Worm (Caenorhabditis elegans): ENCODE data around the gene F20D1.3.

F20D1.3 gene

ce11 chrX:14970221-14970801 lies 5.6 kb upstream of the F20D1.3 start, which contains the start of the genes flwr-1 and tbc-1:
Gene flwr-1, minus strand, starts transcription at chrX:14970271.
Gene tbc-1, plus strand, starts transcription at chrX:14970751.
- TF ChIP-seq nhr-19 (GFP tag; conservative IDR thresholded peaks at IDR 0.05): 0 out of 2 replicates have a peak, but pooled peaks have one; percentile 31
- no peak for TF ChIP-seq alr-1 (tag; optimal IDR thresholded peaks at IDR 0.05; ENCODE audit: borderline replicate concordance)
- TF ChIP-seq isw-1 (GFP tag; IDR thresholded peaks at IDR 0.05): no peak
- no peak for TF ChIP-seq unc-62 (GFP tag; optimal IDR thresholded peaks at IDR 0.05)
- no peak for TF ChIP-seq ceh-8 (GFP tag; optimal IDR thresholded peaks at IDR 0.05)
- TF ChIP-seq nhr-11 (tag; optimal IDR thresholded peaks at IDR 0.05): no peak
- no peak for TF ChIP-seq hlh-17 (GFP tag; optimal IDR thresholded peaks at IDR 0.05; ENCODE audit: borderline replicate concordance)
- TF ChIP-seq ces-1 (GFP tag; optimal IDR thresholded peaks at IDR 0.05): no peak
- no peak for TF ChIP-seq nhr-90 (tag; optimal IDR thresholded peaks at IDR 0.05; ENCODE audit: poor library complexity)
- no peak for TF ChIP-seq nhr-12 (tag; optimal IDR thresholded peaks at IDR 0.05)
- TF ChIP-seq lir-3 (tag; optimal IDR thresholded peaks at IDR 0.05; ENCODE audit: poor library complexity): no peak
- TF ChIP-seq irx-1 (tag; optimal IDR thresholded peaks at IDR 0.05): no peak
- no peak for TF ChIP-seq grh-1 (GFP tag; IDR thresholded peaks at IDR 0.05)
- TF ChIP-seq sup-37 (GFP tag; optimal IDR thresholded peaks at IDR 0.05): no peak
- no peak for TF ChIP-seq jun-1 (tag; optimal IDR thresholded peaks at IDR 0.05)
- no peak for TF ChIP-seq vab-15 (tag; optimal IDR thresholded peaks at IDR 0.05)
- peak in 1 of 3 experiments; percentile 62 for TF ChIP-seq ceh-82 (tag; optimal IDR thresholded peaks at IDR 0.05)
- TF ChIP-seq mef-2 (tag; optimal IDR thresholded peaks at IDR 0.05): peak; percentile 3
- peak; percentile 29 for TF ChIP-seq rnt-1 (tag; optimal IDR thresholded peaks at IDR 0.05)
- no peak for TF ChIP-seq F16B12.6 (tag; optimal IDR thresholded peaks at IDR 0.05)
- TF ChIP-seq tbx-2 (tag; optimal IDR thresholded peaks at IDR 0.05): peak; percentile 16
- no peak for TF ChIP-seq sptf-1 (tag; optimal IDR thresholded peaks at IDR 0.05)
- TF ChIP-seq fos-1 (tag; optimal IDR thresholded peaks at IDR 0.05): peak; percentile 30
- peak in 1 of 2 experiments; percentile 9 for TF ChIP-seq lsy-2 (tag; optimal IDR thresholded peaks at IDR 0.05)
- TF ChIP-seq unc-130 (tag; optimal IDR thresholded peaks at IDR 0.05): peak; percentile 66
- TF ChIP-seq fkh-8 (tag; optimal IDR thresholded peaks at IDR 0.05): peak; percentile 51
- no peak for TF ChIP-seq ceh-90 (tag; optimal IDR thresholded peaks at IDR 0.05)
- peak; percentile 53 for TF ChIP-seq swsn-7 (tag; optimal IDR thresholded peaks at IDR 0.05)
- no peak for TF ChIP-seq zag-1 (tag; optimal IDR thresholded peaks at IDR 0.05)
- TF ChIP-seq tlp-1 (tag; optimal IDR thresholded peaks at IDR 0.05): no peak
- no peak for TF ChIP-seq C16A3.4 (tag; optimal IDR thresholded peaks at IDR 0.05)
- no peak for TF ChIP-seq elt-2 (tag; optimal IDR thresholded peaks at IDR 0.05)
- TF ChIP-seq nhr-71 (tag; optimal IDR thresholded peaks at IDR 0.05): peak; percentile 55
- TF ChIP-seq skn-1 (tag; optimal IDR thresholded peaks at IDR 0.05): peak; percentile 34
- no peak for TF ChIP-seq unc-30 (tag; optimal IDR thresholded peaks at IDR 0.05)
- no peak for TF ChIP-seq pax-3 (tag; optimal IDR thresholded peaks at IDR 0.05)
- TF ChIP-seq mdl-1 (tag; optimal IDR thresholded peaks at IDR 0.05): peak in 1 of 2 experiments; percentile 38
- TF ChIP-seq nhr-237 (tag; optimal IDR thresholded peaks at IDR 0.05): no peak
- no peak for TF ChIP-seq ets-5 (GFP tag; IDR thresholded peaks at IDR 0.05)
- TF ChIP-seq mep-1 (tag; optimal IDR thresholded peaks at IDR 0.05): no peak
- TF ChIP-seq lin-15B (tag; optimal IDR thresholded peaks at IDR 0.05): peak; percentile 2
- no peak for TF ChIP-seq lin-13 (GFP tag; optimal IDR thresholded peaks at IDR 0.05)
- no peak for TF ChIP-seq ama-1 (optimal IDR thresholded peaks at IDR 0.05)
- peak; percentile 27 to 55 for TF ChIP-seq lin-35 (GFP tag; optimal IDR thresholded peaks at IDR 0.05)
- TF ChIP-seq dsc-1 (tag; optimal IDR thresholded peaks at IDR 0.05): peak; percentile 37
- TF ChIP-seq nhr-77 (tag; optimal IDR thresholded peaks at IDR 0.05): no peak
- no peak for TF ChIP-seq ztf-4 (tag; optimal IDR thresholded peaks at IDR 0.05)
- no peak for TF ChIP-seq sox-4 (tag; optimal IDR thresholded peaks at IDR 0.05)
- no peak for TF ChIP-seq zip-4 (GFP tag; optimal IDR thresholded peaks at IDR 0.05)
- no peak for TF ChIP-seq fkh-10 (GFP tag; optimal IDR thresholded peaks at IDR 0.05)
- no peak for TF ChIP-seq C34B4.2 (tag; optimal IDR thresholded peaks at IDR 0.05)
- no peak for TF ChIP-seq egl-27 (tag; optimal IDR thresholded peaks at IDR 0.05)
- TF ChIP-seq nhr-85 (tag): no peak
